Fruit fly (Drosophila melanogaster): ENCODE measurements around the gene lmgA.

lmgA gene

dm6 chr2L:8528318-8528717 is at the start of gene lmgA, which contains the start of gene lmgB:
Gene lmgA (minus strand): TSS chr2L:8528618.
Gene lmgB (minus strand): TSS chr2L:8528618.
- TF ChIP-seq CTCF (optimal IDR thresholded peaks at IDR 0.05) (no peak), CG8478 (optimal IDR thresholded peaks at IDR 0.05) (no peak)

dm6 chr2L:8576496-8577000 is 48.1 kb upstream of the lmgA start:
- TF ChIP-seq CTCF (optimal IDR thresholded peaks at IDR 0.05), result no peak

- TF ChIP-seq CG8478 (optimal IDR thresholded peaks at IDR 0.05) (no peak), CTCF (optimal IDR thresholded peaks at IDR 0.05) (no peak)
Observed at dm6 chr2L:8574947-8575346, 46.5 kb upstream of the lmgA start.

dm6 chr2L:8574258-8574657 is 45.8 kb upstream of the lmgA start:
- TF ChIP-seq CTCF (optimal IDR thresholded peaks at IDR 0.05) (no peak), CG8478 (optimal IDR thresholded peaks at IDR 0.05) (no peak)

dm6 chr2L:8572900-8573299 is 44.5 kb upstream of the lmgA start:
- TF ChIP-seq CG8478 (optimal IDR thresholded peaks at IDR 0.05) (no peak), CTCF (optimal IDR thresholded peaks at IDR 0.05) (no peak)

dm6 chr2L:8570408-8571072 is 42.1 kb upstream of the lmgA start:
- TF ChIP-seq CTCF (optimal IDR thresholded peaks at IDR 0.05) (no peak), CG8478 (optimal IDR thresholded peaks at IDR 0.05) (no peak)

dm6 chr2L:8556207-8556606 is 27.8 kb upstream of the lmgA start:
- TF ChIP-seq CTCF (optimal IDR thresholded peaks at IDR 0.05) (no peak), CG8478 (optimal IDR thresholded peaks at IDR 0.05) (no peak)

dm6 chr2L:8553789-8554626 is 25.6 kb upstream of the lmgA start:
- TF ChIP-seq CG8478 (optimal IDR thresholded peaks at IDR 0.05), result no peak
- no peak for TF ChIP-seq CTCF (optimal IDR thresholded peaks at IDR 0.05)

- no peak for TF ChIP-seq CG8478 (optimal IDR thresholded peaks at IDR 0.05)
- no peak for TF ChIP-seq CTCF (optimal IDR thresholded peaks at IDR 0.05)
Observed at dm6 chr2L:8552472-8552871, 24.1 kb upstream of the lmgA start.

- TF ChIP-seq CTCF (optimal IDR thresholded peaks at IDR 0.05) (no peak), CG8478 (optimal IDR thresholded peaks at IDR 0.05) (no peak)
Observed at dm6 chr2L:8548118-8548517, 19.7 kb upstream of the lmgA start.

- no peak for TF ChIP-seq CTCF (optimal IDR thresholded peaks at IDR 0.05)
- TF ChIP-seq CG8478 (optimal IDR thresholded peaks at IDR 0.05), result no peak
Observed at dm6 chr2L:8545393-8546100, 17.1 kb upstream of the lmgA start.

- TF ChIP-seq CTCF (optimal IDR thresholded peaks at IDR 0.05) (no peak), CG8478 (optimal IDR thresholded peaks at IDR 0.05) (no peak)
Observed at dm6 chr2L:8544636-8545035, 16.2 kb upstream of the lmgA start.

dm6 chr2L:8543731-8544359 is 15.4 kb upstream of the lmgA start:
- no peak for TF ChIP-seq CG8478 (optimal IDR thresholded peaks at IDR 0.05)
- TF ChIP-seq CTCF (optimal IDR thresholded peaks at IDR 0.05), result no peak

dm6 chr2L:8543102-8543501 is 14.7 kb upstream of the lmgA start:
- TF ChIP-seq CTCF (optimal IDR thresholded peaks at IDR 0.05), result peak in 1 of 2 experiments; percentile 18
- no peak for TF ChIP-seq CG8478 (optimal IDR thresholded peaks at IDR 0.05)

- no peak for TF ChIP-seq CTCF (optimal IDR thresholded peaks at IDR 0.05)
- TF ChIP-seq CG8478 (optimal IDR thresholded peaks at IDR 0.05), result no peak
Observed at dm6 chr2L:8542639-8543038, 14.2 kb upstream of the lmgA start.

Measured in S2 (cell line).